Worm (Caenorhabditis elegans): ENCODE measurements around the gene mex-1.

Gene mex-1

DNA sequence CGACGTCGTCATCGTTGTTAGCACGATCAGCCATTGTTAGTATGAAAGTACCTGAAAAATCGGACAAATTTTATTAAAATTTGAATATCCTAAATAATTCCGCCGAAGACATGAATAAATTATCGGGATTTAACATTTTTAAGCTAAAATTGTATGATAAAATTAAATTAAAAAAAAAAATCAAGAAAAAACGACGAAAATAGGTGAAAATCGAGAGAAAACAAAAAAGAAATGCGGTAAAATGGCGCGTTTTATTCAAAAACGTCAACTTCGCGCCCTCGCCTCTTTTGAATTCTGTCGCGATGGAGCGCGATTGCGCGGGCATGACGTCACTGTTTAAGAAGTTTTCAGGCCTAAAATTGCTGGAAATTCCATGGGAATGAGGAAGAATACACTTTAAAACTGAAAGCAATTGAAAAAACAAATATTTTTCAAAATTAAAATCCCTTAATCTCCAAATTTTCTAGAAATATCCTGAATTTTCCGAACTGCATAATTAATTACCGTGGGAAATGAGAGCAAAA is 38.2 kb downstream of the mex-1 start, which contains the start of gene mcm-2 (continued):
- TF ChIP-seq tra-1 (GFP tag; IDR thresholded peaks at IDR 0.05) (no peak), ceh-62 (tag; optimal IDR thresholded peaks at IDR 0.05) (no peak), ztf-7 (tag; optimal IDR thresholded peaks at IDR 0.05) (no peak), ceh-82 (tag; optimal IDR thresholded peaks at IDR 0.05) (no peak), F26F4.8 (GFP tag; conservative IDR thresholded peaks at IDR 0.05) (no peak), jun-1 (tag; optimal IDR thresholded peaks at IDR 0.05) (no peak)

DNA sequence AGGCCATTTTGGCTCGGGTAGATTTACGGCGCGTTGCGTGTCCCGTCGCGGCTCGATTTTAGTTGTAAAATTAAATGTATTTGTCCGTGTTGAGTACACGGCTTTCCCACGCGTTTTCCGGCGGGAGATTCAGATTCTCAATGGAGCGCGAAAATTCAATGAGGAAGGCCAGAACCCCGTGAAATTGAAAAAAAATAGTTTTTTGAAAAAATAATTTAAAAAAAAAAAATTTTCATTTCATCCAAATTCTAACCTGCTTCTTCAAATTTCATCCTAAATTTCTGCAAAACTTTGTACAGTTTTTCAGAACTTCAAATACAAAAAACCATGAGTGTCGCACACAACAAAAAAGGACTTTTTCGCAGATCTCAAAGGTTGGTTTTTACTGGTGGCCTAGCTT is 40.3 kb downstream of the mex-1 start, which contains the start of gene glb-29:
TSS of gene glb-29 (plus strand) at position 301 of the 400 bp plus-strand sequence.
- TF ChIP-seq pqm-1 (tag; optimal IDR thresholded peaks at IDR 0.05), result no peak
- TF ChIP-seq set-16 (GFP tag; IDR thresholded peaks at IDR 0.05), result no peak
- no peak for TF ChIP-seq daf-8 (GFP tag; IDR thresholded peaks at IDR 0.05)
- TF ChIP-seq zfp-3 (GFP tag; conservative IDR thresholded peaks at IDR 0.05), result no peak
- no peak for TF ChIP-seq lin-39 (tag; optimal IDR thresholded peaks at IDR 0.05)
- TF ChIP-seq dve-1 (tag; optimal IDR thresholded peaks at IDR 0.05; ENCODE audit: insufficient read depth), result no peak
- TF ChIP-seq nhr-10 (tag; optimal IDR thresholded peaks at IDR 0.05), result no peak
- TF ChIP-seq nhr-25 (tag; optimal IDR thresholded peaks at IDR 0.05; ENCODE audit: borderline replicate concordance, insufficient read depth), result no peak
- no peak for TF ChIP-seq D1046.2 (GFP tag; IDR thresholded peaks at IDR 0.05)
- TF ChIP-seq zag-1 (tag; optimal IDR thresholded peaks at IDR 0.05), result no peak
- TF ChIP-seq nhr-111 (GFP tag; optimal IDR thresholded peaks at IDR 0.05), result no peak
- TF ChIP-seq tra-1 (GFP tag; IDR thresholded peaks at IDR 0.05), result no peak
- no peak for TF ChIP-seq unc-130 (GFP tag; optimal IDR thresholded peaks at IDR 0.05)
- no peak for TF ChIP-seq pha-4 (GFP tag; IDR thresholded peaks at IDR 0.05)
- no peak for TF ChIP-seq pha-4 (tag; optimal IDR thresholded peaks at IDR 0.05)
- TF ChIP-seq rbr-2 (tag; optimal IDR thresholded peaks at IDR 0.05), result no peak
- no peak for TF ChIP-seq dpl-1 (GFP tag; optimal IDR thresholded peaks at IDR 0.05)
- no peak for TF ChIP-seq unc-39 (tag; optimal IDR thresholded peaks at IDR 0.05)

Measured in whole organism, L4 larva.